Fruit fly (Drosophila melanogaster) whole organism, embryonic: ENCODE data around the gene RIOK2.
A peak's percentile ranks its signal among the peaks of the same experiment; 100 is the strongest.

ENCODE experiments used
- Awh ChIP-seq: fragments of 200-800 bp; sonication (Bioruptor generic); IDR thresholded peaks from 2 replicates; pipeline ENCODE4, ENCODE4 v1.3.6; 2022; ENCODE audit warnings: missing biosample characterization, missing genetic modification characterization
- C15 ChIP-seq: fragments of 200-800 bp; sonication (Bioruptor generic); IDR thresholded peaks from 3 replicates; pipeline ENCODE4 v1.3.6; 2022; ENCODE audit warnings: missing biosample characterization, missing genetic modification characterization
- CG11504 ChIP-seq: fragments of 200-800 bp; sonication (Bioruptor generic); optimal IDR thresholded peaks from 3 replicates; lab custom pipeline; 2019; ENCODE audit warnings: missing biosample characterization, mild to moderate bottlenecking, missing genetic modification characterization, moderate library complexity
- CG12236 ChIP-seq: fragments of 200-800 bp; sonication (Bioruptor generic); optimal IDR thresholded peaks from 2 replicates; lab custom pipeline; 2016; ENCODE audit warnings: missing biosample characterization, missing genetic modification characterization
- CG13624 ChIP-seq: fragments of 200-800 bp; sonication (Bioruptor generic); optimal IDR thresholded peaks from 2 replicates; lab custom pipeline; 2016; ENCODE audit warnings: missing biosample characterization, missing genetic modification characterization
- CG15011 ChIP-seq: fragments of 200-800 bp; sonication (Bioruptor generic); optimal IDR thresholded peaks from 3 replicates; lab custom pipeline; 2018; ENCODE audit warnings: missing biosample characterization, mild to moderate bottlenecking, missing genetic modification characterization
- CG1602 ChIP-seq: fragments of 200-800 bp; sonication (Bioruptor generic); optimal IDR thresholded peaks from 3 replicates; lab custom pipeline; 2016; ENCODE audit warnings: missing biosample characterization, missing genetic modification characterization
- CG2120 ChIP-seq: fragments of 200-800 bp; sonication (Bioruptor generic); optimal IDR thresholded peaks from 3 replicates; lab custom pipeline; 2016; ENCODE audit warnings: missing biosample characterization, missing genetic modification characterization
- CG2889 ChIP-seq: fragments of 200-800 bp; sonication (Bioruptor generic); IDR thresholded peaks from 3 replicates; pipeline ENCODE4 v1.3.6; 2022; ENCODE audit warnings: missing biosample characterization, missing genetic modification characterization
- CG32767 ChIP-seq: fragments of 200-800 bp; sonication (Bioruptor generic); IDR thresholded peaks from 2 replicates; pipeline ENCODE4 v1.3.6; 2022; ENCODE audit warnings: missing biosample characterization, missing genetic modification characterization
- CG4730 ChIP-seq: fragments of 200-800 bp; sonication (Bioruptor generic); IDR thresholded peaks from 2 replicates; pipeline ENCODE4 v1.3.6; 2022; ENCODE audit warnings: missing biosample characterization, missing genetic modification characterization
- D19B ChIP-seq: fragments of 200-800 bp; sonication (Bioruptor generic); optimal IDR thresholded peaks from 2 replicates; lab custom pipeline; 2017; ENCODE audit warnings: missing biosample characterization, mild to moderate bottlenecking, missing genetic modification characterization
- Dek ChIP-seq: fragments of 200-800 bp; sonication (Bioruptor generic); optimal IDR thresholded peaks from 3 replicates; lab custom pipeline; 2019; ENCODE audit warnings: missing biosample characterization, mild to moderate bottlenecking, missing genetic modification characterization, moderate library complexity
- Dll ChIP-seq: fragments of 200-800 bp; sonication (Bioruptor generic); IDR thresholded peaks from 4 replicates; pipeline ENCODE4 v1.3.6; 2022; ENCODE audit warnings: missing biosample characterization, missing genetic modification characterization; ENCODE audit not compliant: partially characterized antibody
- Doc3 ChIP-seq: fragments of 200-800 bp; sonication (Bioruptor generic); IDR thresholded peaks from 3 replicates; pipeline ENCODE4 v1.3.6; 2022; ENCODE audit warnings: missing biosample characterization, missing genetic modification characterization; ENCODE audit not compliant: partially characterized antibody
- Eip74EF ChIP-seq, 2 experiments: fragments of 200-800 bp in 1 of 2; fragments of >200 bp in 1 of 2; sonication (Bioruptor generic) in 1 of 2; optimal IDR thresholded peaks; 2 replicates each; lab custom pipeline; 2017 to 2019; ENCODE audit warnings: missing biosample characterization in 2 of 2, missing genetic modification characterization in 2 of 2, mild to moderate bottlenecking in 1 of 2, moderate library complexity in 1 of 2
- Ets97D ChIP-seq: fragments of 200-800 bp; sonication (Bioruptor generic); optimal IDR thresholded peaks from 3 replicates; lab custom pipeline; 2016; ENCODE audit warnings: missing biosample characterization, missing genetic modification characterization
- GATAe ChIP-seq: fragments of 200-800 bp; sonication (Bioruptor generic); conservative IDR thresholded peaks from 2 replicates; pipeline ENCODE4 v1.3.6; 2022; ENCODE audit warnings: missing biosample characterization, missing genetic modification characterization
- HHEX ChIP-seq: fragments of 200-800 bp; sonication (Bioruptor generic); optimal IDR thresholded peaks from 3 replicates; lab custom pipeline; 2017; ENCODE audit warnings: missing biosample characterization, mild to moderate bottlenecking, missing genetic modification characterization, missing genetic modification reagents
- Myb ChIP-seq: fragments of 200-800 bp; sonication (Bioruptor generic); optimal IDR thresholded peaks from 2 replicates; lab custom pipeline; 2016; ENCODE audit warnings: missing biosample characterization, missing genetic modification characterization
- Nf-YB ChIP-seq: fragments of 200-800 bp; sonication (Bioruptor generic); optimal IDR thresholded peaks from 3 replicates; lab custom pipeline; 2019; ENCODE audit warnings: missing biosample characterization, mild to moderate bottlenecking, missing genetic modification characterization, moderate library complexity
- Sin3A ChIP-seq: fragments of >200 bp; optimal IDR thresholded peaks from 2 replicates; lab custom pipeline; 2018
- Ssrp ChIP-seq: fragments of 200-800 bp; sonication (Bioruptor generic); optimal IDR thresholded peaks from 2 replicates; lab custom pipeline; 2018; ENCODE audit warnings: missing biosample characterization, mild to moderate bottlenecking, missing genetic modification characterization, moderate library complexity
- Taf1 ChIP-seq: fragments of 200-800 bp; sonication (Bioruptor generic); IDR thresholded peaks from 2 replicates; pipeline ENCODE4 v1.3.6; 2022; ENCODE audit warnings: missing biosample characterization, missing genetic modification characterization
- abd-A ChIP-seq: fragments of 200-800 bp; sonication (Bioruptor generic); optimal IDR thresholded peaks from 3 replicates; lab custom pipeline; 2019; ENCODE audit warnings: missing biosample characterization, mild to moderate bottlenecking, missing genetic modification characterization, moderate library complexity
- bigmax ChIP-seq: fragments of 200-800 bp; sonication (Bioruptor generic); optimal IDR thresholded peaks from 2 replicates; lab custom pipeline; 2018; ENCODE audit warnings: missing biosample characterization, mild to moderate bottlenecking, missing genetic modification characterization
- bowl ChIP-seq: fragments of 200-800 bp; sonication (Bioruptor generic); IDR thresholded peaks from 2 replicates; pipeline ENCODE4 v1.3.6; 2022; ENCODE audit warnings: missing biosample characterization, missing genetic modification characterization
- br ChIP-seq: fragments of >200 bp; optimal IDR thresholded peaks from 2 replicates; lab custom pipeline; 2017
- crc ChIP-seq: fragments of 200-800 bp; sonication (Bioruptor generic); optimal IDR thresholded peaks from 2 replicates; lab custom pipeline; 2016; ENCODE audit warnings: missing biosample characterization, missing genetic modification characterization
- crol ChIP-seq: fragments of 200-800 bp; sonication (Bioruptor generic); IDR thresholded peaks from 2 replicates; pipeline ENCODE4 v1.3.6; 2022; ENCODE audit warnings: missing biosample characterization, missing genetic modification characterization
- da ChIP-seq: fragments of 200-800 bp; sonication (Bioruptor generic); optimal IDR thresholded peaks from 2 replicates; lab custom pipeline; 2016; ENCODE audit warnings: missing biosample characterization, missing genetic modification characterization
- dati ChIP-seq: fragments of 200-800 bp; sonication (Bioruptor generic); IDR thresholded peaks from 2 replicates; pipeline ENCODE4 v1.3.6; 2022; ENCODE audit warnings: missing biosample characterization, missing genetic modification characterization
- dimm ChIP-seq: fragments of 200-800 bp; sonication (Bioruptor generic); IDR thresholded peaks from 2 replicates; pipeline ENCODE4 v1.3.6; 2022; ENCODE audit warnings: missing biosample characterization, missing genetic modification characterization
- disco-r ChIP-seq: fragments of 200-800 bp; sonication (Bioruptor generic); optimal IDR thresholded peaks from 2 replicates; lab custom pipeline; 2016; ENCODE audit warnings: missing biosample characterization, missing genetic modification characterization
- ewg ChIP-seq: fragments of 200-800 bp; sonication (Bioruptor generic); optimal IDR thresholded peaks from 3 replicates; lab custom pipeline; 2017; ENCODE audit warnings: mild to moderate bottlenecking, missing biosample characterization, missing genetic modification reagents, missing genetic modification characterization
- fd3F ChIP-seq: fragments of 200-800 bp; sonication (Bioruptor generic); optimal IDR thresholded peaks from 2 replicates; lab custom pipeline; 2018; ENCODE audit warnings: missing biosample characterization, mild to moderate bottlenecking, missing genetic modification characterization, moderate library complexity
- fd96Cb ChIP-seq: fragments of 200-800 bp; sonication (Bioruptor generic); optimal IDR thresholded peaks from 2 replicates; lab custom pipeline; 2018; ENCODE audit warnings: missing biosample characterization, mild to moderate bottlenecking, missing genetic modification characterization, moderate library complexity
- fu2 ChIP-seq: fragments of 200-800 bp; sonication (Bioruptor generic); optimal IDR thresholded peaks from 2 replicates; lab custom pipeline; 2016; ENCODE audit warnings: missing biosample characterization, missing genetic modification characterization
- gcm ChIP-seq: fragments of 200-800 bp; sonication (Bioruptor generic); optimal IDR thresholded peaks from 2 replicates; lab custom pipeline; 2019; ENCODE audit warnings: missing biosample characterization, mild to moderate bottlenecking, missing genetic modification characterization, moderate library complexity
- gfzf ChIP-seq: fragments of 200-800 bp; sonication (Bioruptor generic); optimal IDR thresholded peaks from 2 replicates; lab custom pipeline; 2016; ENCODE audit warnings: missing biosample characterization, mild to moderate bottlenecking, missing genetic modification characterization, moderate library complexity
- h ChIP-seq: fragments of >200 bp; optimal IDR thresholded peaks from 2 replicates; lab custom pipeline; 2017
- lmd ChIP-seq: fragments of 200-800 bp; sonication (Bioruptor generic); IDR thresholded peaks from 2 replicates; pipeline ENCODE4 v1.3.6; 2022; ENCODE audit warnings: missing biosample characterization, missing genetic modification characterization
- lola ChIP-seq, 3 experiments: fragments of >200 bp in 2 of 3; fragments of 200-800 bp in 1 of 3; sonication (Bioruptor generic) in 1 of 3; optimal IDR thresholded peaks; 2 replicates each; lab custom pipeline; 2017 to 2019; ENCODE audit warnings: missing biosample characterization in 3 of 3, missing genetic modification characterization in 3 of 3, mild to moderate bottlenecking in 1 of 3, moderate library complexity in 1 of 3
- mirr ChIP-seq: fragments of 200-800 bp; sonication (Bioruptor generic); optimal IDR thresholded peaks from 3 replicates; lab custom pipeline; 2018; ENCODE audit warnings: missing biosample characterization, mild to moderate bottlenecking, missing genetic modification characterization
- nom ChIP-seq: fragments of 200-800 bp; sonication (Bioruptor generic); optimal IDR thresholded peaks from 2 replicates; lab custom pipeline; 2017; ENCODE audit warnings: missing biosample characterization, missing genetic modification characterization, mild to moderate bottlenecking, moderate library complexity, missing genetic modification reagents
- odd ChIP-seq: fragments of 200-800 bp; sonication (Bioruptor generic); optimal IDR thresholded peaks from 2 replicates; lab custom pipeline; 2017; ENCODE audit warnings: missing biosample characterization, mild to moderate bottlenecking, missing genetic modification characterization
- onecut ChIP-seq: fragments of 200-800 bp; sonication (Bioruptor generic); IDR thresholded peaks from 2 replicates; pipeline ENCODE4 v1.3.6; 2022; ENCODE audit warnings: missing biosample characterization, missing genetic modification characterization
- psq ChIP-seq: fragments of 200-800 bp; sonication (Bioruptor generic); optimal IDR thresholded peaks from 2 replicates; lab custom pipeline; 2017; ENCODE audit warnings: missing biosample characterization, missing genetic modification characterization
- sd ChIP-seq: fragments of 200-800 bp; sonication (Bioruptor generic); optimal IDR thresholded peaks from 3 replicates; lab custom pipeline; 2018; ENCODE audit warnings: missing biosample characterization, mild to moderate bottlenecking, missing genetic modification characterization, moderate library complexity
- shn ChIP-seq: fragments of 200-800 bp; sonication (Bioruptor generic); optimal IDR thresholded peaks from 3 replicates; lab custom pipeline; 2016; ENCODE audit warnings: missing biosample characterization, missing genetic modification characterization
- sna ChIP-seq: fragments of 200-800 bp; sonication (Bioruptor generic); IDR thresholded peaks from 2 replicates; pipeline ENCODE4 v1.3.6; 2022; ENCODE audit warnings: missing biosample characterization, missing genetic modification characterization; ENCODE audit not compliant: partially characterized antibody
- tio ChIP-seq: fragments of 200-800 bp; sonication (Bioruptor generic); optimal IDR thresholded peaks from 2 replicates; lab custom pipeline; 2017; ENCODE audit warnings: missing biosample characterization, missing genetic modification characterization, inconsistent platforms

Gene RIOK2

DNA sequence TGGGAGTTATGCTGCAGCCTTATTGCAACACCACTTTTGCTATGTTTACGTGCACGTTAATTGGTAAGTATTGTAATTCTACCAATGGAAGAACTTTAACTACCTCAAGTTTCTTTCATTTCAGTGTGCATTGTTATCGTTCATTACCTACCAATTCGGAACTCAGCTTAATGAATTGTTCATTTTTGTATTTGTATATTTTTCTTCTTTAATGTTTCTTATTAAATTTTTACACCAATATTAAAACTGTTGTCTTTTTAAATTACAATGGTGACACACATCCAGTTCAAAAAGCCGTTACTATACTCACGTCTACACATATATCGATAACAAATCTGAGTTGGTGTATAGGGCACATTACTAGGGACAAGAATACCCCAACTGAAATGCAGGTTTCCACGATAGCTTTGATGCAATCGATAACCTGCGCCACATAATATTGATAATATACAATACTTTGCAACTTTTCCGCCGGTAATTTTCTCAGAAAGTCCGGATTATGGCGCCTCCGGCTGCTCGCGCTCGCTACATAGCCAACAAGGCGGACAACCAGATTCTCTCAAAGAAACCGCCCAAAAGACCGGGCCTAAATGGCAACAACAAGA is 44.3 kb upstream of the RIOK2 start, which contains the start of gene Alg9 (continued):
- TF ChIP-seq lola (GFP tag; optimal IDR thresholded peaks at IDR 0.05; lab: Kevin White, UChicago) (peak in 1 of 3 experiments; percentile 71), Dek (no peak), HHEX (GFP tag; lab: Kevin White, UChicago) (no peak), br (lab: Kevin White, UChicago) (no peak), Myb (GFP tag; lab: Kevin White, UChicago) (peak; percentile 98), CG15011 (GFP tag; lab: Kevin White, UChicago) (no peak), Awh (GFP tag; lab: Robert Waterston, UW) (no peak), abd-A (no peak), dati (no peak), nom (GFP tag; lab: Kevin White, UChicago) (no peak), CG1602 (no peak), gfzf (GFP tag; lab: Kevin White, UChicago) (peak; percentile 42), onecut (GFP tag; lab: Robert Waterston, UW) (peak; percentile 50; the same call in 1 of the 2 replicates), Nf-YB (GFP tag; lab: Kevin White, UChicago) (no peak), bowl (no peak), sna (peak; percentile 89), bigmax (GFP tag; lab: Kevin White, UChicago) (no peak), CG2889 (no peak), CG2120 (GFP tag; lab: Kevin White, UChicago) (no peak), CG11504 (tag; lab: Kevin White, UChicago) (no peak), fd96Cb (tag; lab: Kevin White, UChicago) (no peak), ewg (no peak), crol (no peak), tio (GFP tag; lab: Kevin White, UChicago) (no peak), Sin3A (peak; percentile 56), psq (GFP tag; lab: Kevin White, UChicago) (no peak), shn (GFP tag; lab: Kevin White, UChicago) (no peak), CG4730 (GFP tag; lab: Robert Waterston, UW) (no peak), D19B (GFP tag; lab: Kevin White, UChicago) (no peak), Taf1 (GFP tag; lab: Robert Waterston, UW) (no peak), CG13624 (no peak), fu2 (GFP tag; lab: Kevin White, UChicago) (no peak), Ets97D (peak; percentile 74), gcm (GFP tag; lab: Kevin White, UChicago) (no peak), lmd (GFP tag; lab: Robert Waterston, UW) (no peak), da (no peak), sd (tag; lab: Kevin White, UChicago) (no peak), Doc3 (peak; percentile 83), C15 (GFP tag; lab: Robert Waterston, UW) (no peak), odd (GFP tag; lab: Kevin White, UChicago) (no peak), Eip74EF (GFP tag; optimal IDR thresholded peaks at IDR 0.05; lab: Kevin White, UChicago) (no peak), CG32767 (GFP tag; lab: Robert Waterston, UW) (no peak), CG12236 (no peak), h (lab: Kevin White, UChicago) (no peak), dimm (no peak), disco-r (no peak), fd3F (GFP tag; lab: Kevin White, UChicago) (no peak), Dll (peak; percentile 89), GATAe (GFP tag; lab: Robert Waterston, UW) (no peak), crc (GFP tag; lab: Kevin White, UChicago) (no peak), Ssrp (no peak), mirr (no peak)
